Fruit fly (Drosophila melanogaster) whole organism, embryonic: Measurements from ENCODE around the gene CanB.

Experiments
- BtbVII ChIP-seq: fragments of 200-800 bp; sonication (Bioruptor generic); optimal IDR thresholded peaks from 3 replicates; lab custom pipeline; 2017; ENCODE audit warnings: missing biosample characterization, mild to moderate bottlenecking, missing genetic modification characterization
- CG10366 ChIP-seq: fragments of 200-800 bp; sonication (Bioruptor generic); IDR thresholded peaks from 2 replicates; pipeline ENCODE4 v1.3.6; 2022; ENCODE audit warnings: missing biosample characterization, missing genetic modification characterization
- CG12391 ChIP-seq: fragments of 200-800 bp; sonication (Bioruptor generic); optimal IDR thresholded peaks from 3 replicates; lab custom pipeline; 2018; ENCODE audit warnings: missing biosample characterization, mild to moderate bottlenecking, missing genetic modification characterization, moderate library complexity
- CG12659 ChIP-seq: fragments of 200-800 bp; sonication (Bioruptor generic); optimal IDR thresholded peaks from 3 replicates; lab custom pipeline; 2017; ENCODE audit warnings: mild to moderate bottlenecking, missing biosample characterization, missing genetic modification reagents, missing genetic modification characterization
- CG12744 ChIP-seq: fragments of 200-800 bp; sonication (Bioruptor generic); optimal IDR thresholded peaks from 2 replicates; lab custom pipeline; 2016; ENCODE audit warnings: missing biosample characterization, missing genetic modification characterization
- CG13287 ChIP-seq: fragments of 200-800 bp; sonication (Bioruptor generic); IDR thresholded peaks from 2 replicates; pipeline ENCODE4 v1.3.6; 2022; ENCODE audit warnings: missing biosample characterization, missing genetic modification characterization; ENCODE audit not compliant: partially characterized antibody
- CG14441 ChIP-seq: fragments of 200-800 bp; sonication (Bioruptor generic); IDR thresholded peaks from 2 replicates; pipeline ENCODE4 v1.3.6; 2022; ENCODE audit warnings: missing biosample characterization, missing genetic modification characterization
- CG14860 ChIP-seq: fragments of 200-800 bp; sonication (Bioruptor generic); IDR thresholded peaks from 3 replicates; pipeline ENCODE4 v1.3.6; 2022; ENCODE audit warnings: missing biosample characterization, missing genetic modification characterization; ENCODE audit not compliant: partially characterized antibody
- CG15073 ChIP-seq: fragments of 200-800 bp; sonication (Bioruptor generic); optimal IDR thresholded peaks from 2 replicates; lab custom pipeline; 2016; ENCODE audit warnings: missing biosample characterization, missing genetic modification characterization
- CG15514 ChIP-seq: fragments of 200-800 bp; sonication (Bioruptor generic); optimal IDR thresholded peaks from 3 replicates; lab custom pipeline; 2017; ENCODE audit warnings: missing biosample characterization, missing genetic modification characterization, mild to moderate bottlenecking, moderate library complexity, missing genetic modification reagents
- CG16813 ChIP-seq: fragments of 200-800 bp; sonication (Bioruptor generic); IDR thresholded peaks from 3 replicates; pipeline ENCODE4 v1.3.6; 2022; ENCODE audit warnings: missing biosample characterization, missing genetic modification characterization; ENCODE audit not compliant: partially characterized antibody
- CG17186 ChIP-seq: fragments of 200-800 bp; sonication (Bioruptor generic); optimal IDR thresholded peaks from 3 replicates; lab custom pipeline; 2017; ENCODE audit warnings: missing biosample characterization, missing genetic modification reagents, missing genetic modification characterization
- CG1832 ChIP-seq: fragments of 200-800 bp; sonication (Bioruptor generic); optimal IDR thresholded peaks from 2 replicates; lab custom pipeline; 2017; ENCODE audit warnings: missing biosample characterization, mild to moderate bottlenecking, missing genetic modification characterization, inconsistent platforms
- CG31224 ChIP-seq: fragments of 200-800 bp; sonication (Bioruptor generic); IDR thresholded peaks from 2 replicates; pipeline ENCODE4 v1.3.6; 2022; ENCODE audit warnings: missing biosample characterization, missing genetic modification characterization
- CG31441 ChIP-seq: fragments of 200-800 bp; sonication (Bioruptor generic); IDR thresholded peaks from 2 replicates; pipeline ENCODE4 v1.3.6; 2022; ENCODE audit warnings: missing biosample characterization, missing genetic modification characterization
- CG3163 ChIP-seq: fragments of 200-800 bp; sonication (Bioruptor generic); optimal IDR thresholded peaks from 3 replicates; lab custom pipeline; 2016; ENCODE audit warnings: missing biosample characterization, missing genetic modification characterization
- CG4424 ChIP-seq: fragments of 200-800 bp; sonication (Bioruptor generic); optimal IDR thresholded peaks from 3 replicates; lab custom pipeline; 2016; ENCODE audit warnings: missing biosample characterization, missing genetic modification characterization
- CG6791 ChIP-seq: fragments of 200-800 bp; sonication (Bioruptor generic); IDR thresholded peaks from 3 replicates; pipeline ENCODE4 v1.3.6; 2022; ENCODE audit warnings: missing biosample characterization, missing genetic modification characterization; ENCODE audit not compliant: partially characterized antibody
- CG8388 ChIP-seq: fragments of 200-800 bp; sonication (Bioruptor generic); optimal IDR thresholded peaks from 2 replicates; lab custom pipeline; 2019; ENCODE audit warnings: missing biosample characterization, mild to moderate bottlenecking, missing genetic modification characterization, moderate library complexity
- CG8765 ChIP-seq: fragments of 200-800 bp; sonication (Bioruptor generic); IDR thresholded peaks from 2 replicates; pipeline ENCODE4 v1.3.6; 2022; ENCODE audit warnings: missing biosample characterization, missing genetic modification characterization
- CG8944 ChIP-seq: fragments of 200-800 bp; sonication (Bioruptor generic); optimal IDR thresholded peaks from 3 replicates; lab custom pipeline; 2016; ENCODE audit warnings: missing biosample characterization, missing genetic modification characterization
- CG9609 ChIP-seq: fragments of 200-800 bp; sonication (Bioruptor generic); optimal IDR thresholded peaks from 3 replicates; lab custom pipeline; 2016; ENCODE audit warnings: missing biosample characterization, missing genetic modification characterization
- CoRest ChIP-seq: fragments of 200-800 bp; sonication (Bioruptor generic); optimal IDR thresholded peaks from 3 replicates; lab custom pipeline; 2018; ENCODE audit warnings: missing biosample characterization, mild to moderate bottlenecking, missing genetic modification characterization, moderate library complexity
- D ChIP-seq, 2 experiments: fragments of 200-800 bp in 1 of 2; fragments of >200 bp in 1 of 2; sonication (Bioruptor generic) in 1 of 2; optimal IDR thresholded peaks; 2 replicates in 1 of 2; 3 replicates in 1 of 2; lab custom pipeline; 2017; ENCODE audit warnings: mild to moderate bottlenecking in 1 of 2, missing biosample characterization in 1 of 2, missing genetic modification characterization in 1 of 2, missing genetic modification reagents in 1 of 2
- Hsf ChIP-seq: fragments of 200-800 bp; sonication (Bioruptor generic); optimal IDR thresholded peaks from 3 replicates; lab custom pipeline; 2016; ENCODE audit warnings: missing biosample characterization, missing genetic modification characterization
- Lhr ChIP-seq: fragments of 200-800 bp; sonication (Bioruptor generic); optimal IDR thresholded peaks from 3 replicates; lab custom pipeline; 2017; ENCODE audit warnings: mild to moderate bottlenecking, missing biosample characterization, missing genetic modification reagents, missing genetic modification characterization
- MBD-R2 ChIP-seq: fragments of 200-800 bp; sonication (Bioruptor generic); IDR thresholded peaks from 2 replicates; pipeline ENCODE4 v1.3.6; 2022; ENCODE audit warnings: missing biosample characterization, missing genetic modification characterization
- Nf-YC ChIP-seq: fragments of 200-800 bp; optimal IDR thresholded peaks from 3 replicates; lab custom pipeline; 2019; ENCODE audit warnings: missing biosample characterization, mild to moderate bottlenecking, missing genetic modification characterization, moderate library complexity
- Opbp ChIP-seq: fragments of 200-800 bp; sonication (Bioruptor generic); IDR thresholded peaks from 3 replicates; pipeline ENCODE4 v1.3.6; 2022; ENCODE audit warnings: missing biosample characterization, missing genetic modification characterization; ENCODE audit not compliant: partially characterized antibody
- bcd ChIP-seq: fragments of 200-800 bp; sonication (Bioruptor generic); optimal IDR thresholded peaks from 2 replicates; lab custom pipeline; 2017; ENCODE audit warnings: missing biosample characterization, mild to moderate bottlenecking, missing genetic modification characterization
- dm ChIP-seq: fragments of 200-800 bp; sonication (Bioruptor generic); optimal IDR thresholded peaks from 3 replicates; lab custom pipeline; 2016; ENCODE audit warnings: missing biosample characterization, missing genetic modification characterization
- fd3F ChIP-seq: fragments of 200-800 bp; sonication (Bioruptor generic); optimal IDR thresholded peaks from 2 replicates; lab custom pipeline; 2018; ENCODE audit warnings: missing biosample characterization, mild to moderate bottlenecking, missing genetic modification characterization, moderate library complexity
- fu2 ChIP-seq: fragments of 200-800 bp; sonication (Bioruptor generic); optimal IDR thresholded peaks from 2 replicates; lab custom pipeline; 2016; ENCODE audit warnings: missing biosample characterization, missing genetic modification characterization
- gce ChIP-seq: fragments of 200-800 bp; sonication (Bioruptor generic); IDR thresholded peaks from 3 replicates; pipeline ENCODE4 v1.3.6; 2022; ENCODE audit warnings: missing biosample characterization, missing genetic modification characterization
- gsb ChIP-seq: fragments of 200-800 bp; sonication (Bioruptor generic); IDR thresholded peaks from 2 replicates; pipeline ENCODE4 v1.3.6; 2022; ENCODE audit warnings: missing biosample characterization, missing genetic modification characterization
- ham ChIP-seq: fragments of 200-800 bp; sonication (Bioruptor generic); IDR thresholded peaks from 2 replicates; pipeline ENCODE4 v1.3.6; 2022; ENCODE audit warnings: missing biosample characterization, missing genetic modification characterization
- hbn ChIP-seq: fragments of 200-800 bp; sonication (Bioruptor generic); IDR thresholded peaks from 2 replicates; pipeline ENCODE4 v1.3.6; 2022; ENCODE audit warnings: missing biosample characterization, missing genetic modification characterization; ENCODE audit not compliant: partially characterized antibody
- her ChIP-seq: fragments of 200-800 bp; sonication (Bioruptor generic); optimal IDR thresholded peaks from 2 replicates; lab custom pipeline; 2016; ENCODE audit warnings: missing biosample characterization, missing genetic modification characterization
- ind ChIP-seq: fragments of 200-800 bp; sonication (Bioruptor generic); optimal IDR thresholded peaks from 3 replicates; lab custom pipeline; 2016; ENCODE audit warnings: missing biosample characterization, missing genetic modification characterization
- lab ChIP-seq: fragments of 200-800 bp; sonication (Bioruptor generic); optimal IDR thresholded peaks from 3 replicates; lab custom pipeline; 2017; ENCODE audit warnings: missing biosample characterization, missing genetic modification characterization, mild to moderate bottlenecking, moderate library complexity, missing genetic modification reagents
- lilli ChIP-seq: fragments of 200-800 bp; sonication (Bioruptor generic); optimal IDR thresholded peaks from 3 replicates; lab custom pipeline; 2016; ENCODE audit warnings: missing biosample characterization, missing genetic modification characterization
- lov ChIP-seq, 2 experiments: fragments of 200-800 bp in 1 of 2; fragments of >200 bp in 1 of 2; sonication (Bioruptor generic) in 1 of 2; IDR thresholded peaks in 1 of 2; optimal IDR thresholded peaks in 1 of 2; 2 replicates in 1 of 2; 3 replicates in 1 of 2; pipeline versions ENCODE4 v1.3.6 to Lab custom; 2017 to 2022; ENCODE audit warnings: missing biosample characterization in 1 of 2, missing genetic modification characterization in 1 of 2
- mld ChIP-seq: fragments of 200-800 bp; sonication (Bioruptor generic); IDR thresholded peaks from 3 replicates; pipeline ENCODE4 v1.3.6; 2022; ENCODE audit warnings: missing biosample characterization, missing genetic modification characterization; ENCODE audit not compliant: partially characterized antibody
- nerfin-2 ChIP-seq: fragments of 200-800 bp; sonication (Bioruptor generic); IDR thresholded peaks from 2 replicates; pipeline ENCODE4 v1.3.6; 2022; ENCODE audit warnings: missing biosample characterization, missing genetic modification characterization; ENCODE audit not compliant: partially characterized antibody
- tin ChIP-seq: fragments of 200-800 bp; sonication (Bioruptor generic); optimal IDR thresholded peaks from 3 replicates; lab custom pipeline; 2016; ENCODE audit warnings: missing biosample characterization, missing genetic modification characterization
- trem ChIP-seq: fragments of 200-800 bp; optimal IDR thresholded peaks from 3 replicates; lab custom pipeline; 2019; ENCODE audit warnings: missing biosample characterization, mild to moderate bottlenecking, missing genetic modification characterization, moderate library complexity
- tup ChIP-seq: fragments of 200-800 bp; sonication (Bioruptor generic); optimal IDR thresholded peaks from 2 replicates; lab custom pipeline; 2016; ENCODE audit warnings: missing biosample characterization, mild to moderate bottlenecking, missing genetic modification characterization, moderate library complexity
- zfh2 ChIP-seq: fragments of 200-800 bp; sonication (Bioruptor generic); optimal IDR thresholded peaks from 2 replicates; lab custom pipeline; 2016; ENCODE audit warnings: missing biosample characterization, missing genetic modification characterization

The CanB gene

DNA sequence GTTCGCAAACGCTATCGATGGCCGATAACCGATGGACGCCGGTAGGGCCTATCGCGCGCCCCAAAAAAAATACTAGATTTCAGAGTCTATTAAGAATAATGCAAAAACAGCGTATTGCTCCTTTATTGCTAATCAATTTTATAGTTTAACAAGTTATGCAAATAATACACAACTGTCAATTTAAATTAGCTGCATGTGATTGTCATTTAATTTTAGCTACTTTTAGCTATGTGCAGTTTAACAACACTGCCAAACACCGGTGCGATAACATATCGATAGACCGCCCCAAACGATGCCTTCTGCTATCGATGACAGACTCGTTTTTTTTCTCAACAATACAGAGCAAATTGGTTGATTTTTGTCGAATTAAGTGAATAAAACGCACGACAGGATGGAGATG lies 23.3 kb upstream of the CanB start, which contains the start of the genes Cdk7 and snf (continued):
- TF ChIP-seq Hsf (GFP tag; lab: Kevin White, UChicago), result peak; percentile 70
- TF ChIP-seq dm, result peak; percentile 58
- TF ChIP-seq MBD-R2 (GFP tag; lab: Robert Waterston, UW), result peak; percentile 68
- peak; percentile 88 for TF ChIP-seq CG13287 (GFP tag; lab: Robert Waterston, UW)
- no peak for TF ChIP-seq tup (GFP tag; lab: Kevin White, UChicago)
- TF ChIP-seq CG3163 (GFP tag; lab: Kevin White, UChicago), result peak; percentile 38
- TF ChIP-seq Lhr (GFP tag; lab: Kevin White, UChicago), result peak; percentile 24
- TF ChIP-seq CG17186 (GFP tag; lab: Kevin White, UChicago), result peak; percentile 96
- TF ChIP-seq CG9609, result peak; percentile 30
- TF ChIP-seq CG12659 (GFP tag; lab: Kevin White, UChicago), result peak; percentile 66
- TF ChIP-seq CG10366 (GFP tag; lab: Robert Waterston, UW), result 0 out of 2 replicates have a peak, but pooled peaks have one; percentile 11
- TF ChIP-seq fd3F (GFP tag; lab: Kevin White, UChicago), result no peak
- TF ChIP-seq lab, result no peak
- no peak for TF ChIP-seq gce (GFP tag; lab: Robert Waterston, UW)
- TF ChIP-seq fu2 (GFP tag; lab: Kevin White, UChicago), result peak; percentile 49
- TF ChIP-seq D (optimal IDR thresholded peaks at IDR 0.05; lab: Kevin White, UChicago), result no peak
- no peak for TF ChIP-seq D (GFP tag; optimal IDR thresholded peaks at IDR 0.05; lab: Kevin White, UChicago)
- peak; percentile 75; the same call in 1 of the 3 replicates for TF ChIP-seq mld (GFP tag; lab: Robert Waterston, UW)
- TF ChIP-seq CG8944, result peak; percentile 45
- TF ChIP-seq CG4424 (GFP tag; lab: Kevin White, UChicago), result peak; percentile 40
- TF ChIP-seq CG14860 (GFP tag; lab: Robert Waterston, UW), result peak; percentile 87; the same call in 2 of the 3 replicates
- TF ChIP-seq CoRest (tag; lab: Kevin White, UChicago), result peak; percentile 40
- peak; percentile 52 for TF ChIP-seq zfh2 (GFP tag; lab: Kevin White, UChicago)
- TF ChIP-seq Nf-YC, result peak; percentile 36
- TF ChIP-seq trem (tag; lab: Kevin White, UChicago), result peak; percentile 74
- TF ChIP-seq hbn, result peak; percentile 70
- no peak for TF ChIP-seq CG8765 (GFP tag; lab: Robert Waterston, UW)
- TF ChIP-seq bcd (GFP tag; lab: Kevin White, UChicago), result peak; percentile 20
- no peak for TF ChIP-seq CG8388
- peak; percentile 42 for TF ChIP-seq her (GFP tag; lab: Kevin White, UChicago)
- no peak for TF ChIP-seq gsb (GFP tag; lab: Robert Waterston, UW)
- TF ChIP-seq BtbVII (GFP tag; lab: Kevin White, UChicago), result no peak
- TF ChIP-seq lilli, result peak; percentile 71
- no peak for TF ChIP-seq CG1832 (GFP tag; lab: Kevin White, UChicago)
- TF ChIP-seq nerfin-2 (GFP tag; lab: Robert Waterston, UW), result peak; percentile 85
- TF ChIP-seq Opbp (GFP tag; lab: Robert Waterston, UW), result peak; percentile 73; the same call in 2 of the 3 replicates
- peak; percentile 37 for TF ChIP-seq ind (GFP tag; lab: Kevin White, UChicago)
- TF ChIP-seq CG12744, result peak; percentile 47
- peak; percentile 51 for TF ChIP-seq CG12391
- TF ChIP-seq ham, result no peak
- no peak for TF ChIP-seq CG31441 (GFP tag; lab: Robert Waterston, UW)
- no peak for TF ChIP-seq CG15073 (GFP tag; lab: Kevin White, UChicago)
- TF ChIP-seq CG15514, result peak; percentile 76
- TF ChIP-seq CG14441 (GFP tag; lab: Robert Waterston, UW), result 0 out of 2 replicates have a peak, but pooled peaks have one; percentile 10
- TF ChIP-seq tin (GFP tag; lab: Kevin White, UChicago), result peak; percentile 30
- no peak for TF ChIP-seq lov (optimal IDR thresholded peaks at IDR 0.05; lab: Kevin White, UChicago)
- no peak for TF ChIP-seq lov (GFP tag; IDR thresholded peaks at IDR 0.05; lab: Robert Waterston, UW)
- peak; percentile 87 for TF ChIP-seq CG6791
- TF ChIP-seq CG31224, result no peak
- peak; percentile 88 for TF ChIP-seq CG16813
